Worm (Caenorhabditis elegans) whole organism, late embryonic: ENCODE data around the gene T28D6.3.

Source experiments
- C08G9.2 ChIP-seq: sonication (generic microtip); optimal IDR thresholded peaks from 2 replicates; lab custom pipeline; 2016; ENCODE audit warnings: mild to moderate bottlenecking, missing genetic modification characterization, moderate library complexity, missing compliant biosample characterization
- ahr-1 ChIP-seq: sonication (generic microtip); optimal IDR thresholded peaks from 2 replicates; lab custom pipeline; 2016; ENCODE audit warnings: missing genetic modification characterization, missing compliant biosample characterization
- ceh-14 ChIP-seq: sonication (generic microtip); optimal IDR thresholded peaks from 2 replicates; lab custom pipeline; 2016; ENCODE audit warnings: missing genotype, missing genetic modification characterization, missing compliant biosample characterization
- ceh-22 ChIP-seq: sonication (generic microtip); optimal IDR thresholded peaks from 2 replicates; lab custom pipeline; 2017; ENCODE audit warnings: missing biosample characterization, missing genetic modification characterization
- ceh-34 ChIP-seq: sonication (generic microtip); optimal IDR thresholded peaks from 2 replicates; lab custom pipeline; 2016; ENCODE audit warnings: mild to moderate bottlenecking, missing genetic modification characterization, missing compliant biosample characterization
- ceh-45 ChIP-seq: fragments of 200-800 bp; sonication (Bioruptor generic); IDR thresholded peaks from 2 replicates; pipeline ENCODE4 v1.3.6; 2022; ENCODE audit warnings: missing genetic modification reagents, missing genetic modification characterization, missing compliant biosample characterization
- lim-6 ChIP-seq: sonication (generic microtip); optimal IDR thresholded peaks from 2 replicates; lab custom pipeline; 2016; ENCODE audit warnings: missing genetic modification characterization, missing compliant biosample characterization
- nhr-11 ChIP-seq: fragments of 150-350 bp; optimal IDR thresholded peaks from 2 replicates; lab custom pipeline; 2014; ENCODE audit warnings: missing biosample characterization, missing genetic modification characterization
- odd-2 ChIP-seq: sonication (generic microtip); optimal IDR thresholded peaks from 2 replicates; lab custom pipeline; 2017; ENCODE audit warnings: antibody characterized with exemption, mild to moderate bottlenecking, missing genetic modification characterization, missing compliant biosample characterization
- tbx-2 ChIP-seq: sonication (generic microtip); optimal IDR thresholded peaks from 2 replicates; lab custom pipeline; 2016; ENCODE audit warnings: missing genetic modification characterization, missing compliant biosample characterization

ce11 chrIII:11344125-11344524, 22.4 kb upstream of the T28D6.3 start:
- TF ChIP-seq ceh-14 (tag; lab: Kevin White, UChicago) (no peak), odd-2 (tag; lab: Kevin White, UChicago) (no peak), ahr-1 (tag; lab: Kevin White, UChicago) (no peak), tbx-2 (no peak), ceh-22 (tag; lab: Kevin White, UChicago) (no peak), ceh-45 (GFP tag; lab: Robert Waterston, UW) (no peak), lim-6 (tag; lab: Kevin White, UChicago) (no peak), C08G9.2 (tag; lab: Kevin White, UChicago) (no peak), nhr-11 (tag; lab: Kevin White, UChicago) (no peak), ceh-34 (no peak)
